Fruit fly (Drosophila melanogaster) whole organism, prepupa: Measurements from ENCODE around the gene mib1.

Source experiments
- Blimp-1 ChIP-seq: fragments of 200-800 bp; sonication (Bioruptor generic); optimal IDR thresholded peaks from 3 replicates; lab custom pipeline; 2017; ENCODE audit warnings: missing biosample characterization, missing genetic modification characterization, mild to moderate bottlenecking, moderate library complexity, missing genetic modification reagents
- CG10669 ChIP-seq: fragments of 200-800 bp; sonication (Bioruptor generic); optimal IDR thresholded peaks from 3 replicates; lab custom pipeline; 2018; ENCODE audit warnings: missing biosample characterization, mild to moderate bottlenecking, missing genetic modification characterization, moderate library complexity
- CG11762 ChIP-seq: fragments of 200-800 bp; sonication (Bioruptor generic); optimal IDR thresholded peaks from 3 replicates; lab custom pipeline; 2016; ENCODE audit warnings: missing biosample characterization, missing genetic modification characterization; ENCODE audit not compliant: insufficient read depth
- CG11902 ChIP-seq: fragments of 200-800 bp; sonication (Bioruptor generic); optimal IDR thresholded peaks from 3 replicates; lab custom pipeline; 2016; ENCODE audit warnings: missing biosample characterization, missing genetic modification characterization
- CG15336 ChIP-seq: fragments of 200-800 bp; sonication (Bioruptor generic); IDR thresholded peaks from 2 replicates; pipeline ENCODE4 v1.3.6; 2022; ENCODE audit warnings: missing biosample characterization, missing genetic modification characterization
- CG16779 ChIP-seq: fragments of 200-800 bp; sonication (Bioruptor generic); optimal IDR thresholded peaks from 3 replicates; lab custom pipeline; 2017; ENCODE audit warnings: missing biosample characterization, mild to moderate bottlenecking, missing genetic modification characterization
- CG3032 ChIP-seq: fragments of 200-800 bp; optimal IDR thresholded peaks from 2 replicates; lab custom pipeline; 2019; ENCODE audit warnings: missing biosample characterization, mild to moderate bottlenecking, missing genetic modification characterization, moderate library complexity
- CG31627 ChIP-seq: fragments of 200-800 bp; sonication (Bioruptor generic); optimal IDR thresholded peaks from 3 replicates; lab custom pipeline; 2016; ENCODE audit warnings: missing biosample characterization, missing genetic modification characterization
- CG32006 ChIP-seq: fragments of 200-800 bp; sonication (Bioruptor generic); optimal IDR thresholded peaks from 3 replicates; lab custom pipeline; 2017; ENCODE audit warnings: missing biosample characterization, mild to moderate bottlenecking, missing genetic modification characterization
- CG3919 ChIP-seq: fragments of 200-800 bp; sonication (Bioruptor generic); optimal IDR thresholded peaks from 3 replicates; lab custom pipeline; 2016; ENCODE audit warnings: missing biosample characterization, missing genetic modification characterization
- CG4318 ChIP-seq: fragments of 200-800 bp; sonication (Bioruptor generic); optimal IDR thresholded peaks from 3 replicates; lab custom pipeline; 2017; ENCODE audit warnings: missing biosample characterization, mild to moderate bottlenecking, missing genetic modification characterization
- CG6276 ChIP-seq: fragments of 200-800 bp; sonication (Bioruptor generic); optimal IDR thresholded peaks from 2 replicates; lab custom pipeline; 2017; ENCODE audit warnings: missing biosample characterization, mild to moderate bottlenecking, missing genetic modification characterization
- CG6792 ChIP-seq: fragments of 200-800 bp; sonication (Bioruptor generic); optimal IDR thresholded peaks from 3 replicates; lab custom pipeline; 2016; ENCODE audit warnings: missing biosample characterization, missing genetic modification characterization
- CG6808 ChIP-seq: fragments of 200-800 bp; sonication (Bioruptor generic); optimal IDR thresholded peaks from 3 replicates; lab custom pipeline; 2017; ENCODE audit warnings: missing biosample characterization, missing genetic modification characterization, mild to moderate bottlenecking, moderate library complexity, missing genetic modification reagents
- CG6854 ChIP-seq: fragments of 200-800 bp; sonication (Bioruptor generic); optimal IDR thresholded peaks from 2 replicates; lab custom pipeline; 2017; ENCODE audit warnings: missing biosample characterization, mild to moderate bottlenecking, missing genetic modification characterization
- CG8119 ChIP-seq: fragments of 200-800 bp; sonication (Bioruptor generic); IDR thresholded peaks from 3 replicates; pipeline ENCODE4 v1.3.6; 2022; ENCODE audit warnings: missing biosample characterization, missing genetic modification characterization
- CG8319 ChIP-seq: fragments of 200-800 bp; sonication (Bioruptor generic); optimal IDR thresholded peaks from 3 replicates; lab custom pipeline; 2016; ENCODE audit warnings: missing biosample characterization, missing genetic modification characterization
- CG8632 ChIP-seq: fragments of 200-800 bp; sonication (Bioruptor generic); optimal IDR thresholded peaks from 3 replicates; lab custom pipeline; 2016; ENCODE audit warnings: missing biosample characterization, missing genetic modification characterization
- CG9139 ChIP-seq: fragments of 200-800 bp; sonication (Bioruptor generic); optimal IDR thresholded peaks from 3 replicates; lab custom pipeline; 2017; ENCODE audit warnings: missing biosample characterization, mild to moderate bottlenecking, missing genetic modification characterization
- Eip75B ChIP-seq: fragments of 200-800 bp; sonication (Bioruptor generic); optimal IDR thresholded peaks from 3 replicates; lab custom pipeline; 2016; ENCODE audit warnings: missing biosample characterization, missing genetic modification characterization
- Eip93F ChIP-seq: fragments of 200-800 bp; sonication (Bioruptor generic); optimal IDR thresholded peaks from 2 replicates; lab custom pipeline; 2016; ENCODE audit warnings: missing biosample characterization, mild to moderate bottlenecking, missing genetic modification characterization
- Ets21C ChIP-seq: fragments of 200-800 bp; sonication (Bioruptor generic); optimal IDR thresholded peaks from 3 replicates; lab custom pipeline; 2016; ENCODE audit warnings: missing biosample characterization, missing genetic modification characterization
- Gug ChIP-seq: fragments of 200-800 bp; sonication (Bioruptor generic); IDR thresholded peaks from 2 replicates; pipeline ENCODE4 v1.3.6; 2022; ENCODE audit warnings: missing biosample characterization, missing genetic modification characterization
- Hr38 ChIP-seq: sonication (Bioruptor generic); optimal IDR thresholded peaks from 2 replicates; lab custom pipeline; 2016; ENCODE audit warnings: missing biosample characterization, missing genetic modification characterization
- Hr39 ChIP-seq: fragments of 200-800 bp; sonication (Bioruptor generic); optimal IDR thresholded peaks from 2 replicates; lab custom pipeline; 2016; ENCODE audit warnings: missing biosample characterization, missing genetic modification characterization
- Hr4 ChIP-seq: fragments of 200-800 bp; sonication (Bioruptor generic); optimal IDR thresholded peaks from 3 replicates; lab custom pipeline; 2016; ENCODE audit warnings: missing biosample characterization, missing genetic modification characterization
- Lpt ChIP-seq: fragments of 200-800 bp; sonication (Bioruptor generic); optimal IDR thresholded peaks from 3 replicates; lab custom pipeline; 2016; ENCODE audit warnings: missing biosample characterization, missing genetic modification characterization
- Met ChIP-seq: fragments of 200-800 bp; sonication (Bioruptor generic); optimal IDR thresholded peaks from 3 replicates; lab custom pipeline; 2016; ENCODE audit warnings: missing biosample characterization, missing genetic modification characterization
- OdsH ChIP-seq: fragments of 200-800 bp; sonication (Bioruptor generic); optimal IDR thresholded peaks from 3 replicates; lab custom pipeline; 2016; ENCODE audit warnings: missing biosample characterization, missing genetic modification characterization
- Sox102F ChIP-seq: fragments of 200-800 bp; sonication (Bioruptor generic); optimal IDR thresholded peaks from 2 replicates; lab custom pipeline; 2016; ENCODE audit warnings: missing biosample characterization, mild to moderate bottlenecking, missing genetic modification characterization
- Sox14 ChIP-seq: fragments of 200-800 bp; sonication (Bioruptor generic); optimal IDR thresholded peaks from 3 replicates; lab custom pipeline; 2016; ENCODE audit warnings: missing biosample characterization, missing genetic modification characterization
- achi ChIP-seq: fragments of 200-800 bp; sonication (Bioruptor generic); optimal IDR thresholded peaks from 3 replicates; lab custom pipeline; 2016; ENCODE audit warnings: missing biosample characterization, missing genetic modification characterization
- dac ChIP-seq: fragments of 200-800 bp; sonication (Bioruptor generic); optimal IDR thresholded peaks from 2 replicates; lab custom pipeline; 2017; ENCODE audit warnings: missing biosample characterization, mild to moderate bottlenecking, missing genetic modification characterization
- dsx ChIP-seq: fragments of 200-800 bp; optimal IDR thresholded peaks from 3 replicates; lab custom pipeline; 2019; ENCODE audit warnings: missing biosample characterization, mild to moderate bottlenecking, missing genetic modification characterization, moderate library complexity; ENCODE audit not compliant: poor library complexity, severe bottlenecking
- esn ChIP-seq: fragments of 200-800 bp; sonication (Bioruptor generic); optimal IDR thresholded peaks from 2 replicates; lab custom pipeline; 2016; ENCODE audit warnings: missing biosample characterization, mild to moderate bottlenecking, missing genetic modification characterization, moderate library complexity
- fd59A ChIP-seq: fragments of 200-800 bp; sonication (Bioruptor generic); optimal IDR thresholded peaks from 2 replicates; lab custom pipeline; 2017; ENCODE audit warnings: missing biosample characterization, mild to moderate bottlenecking, missing genetic modification characterization, missing genetic modification reagents
- net ChIP-seq: fragments of 200-800 bp; sonication (Bioruptor generic); optimal IDR thresholded peaks from 3 replicates; lab custom pipeline; 2016; ENCODE audit warnings: missing biosample characterization, missing genetic modification characterization
- pdm3 ChIP-seq: fragments of 200-800 bp; sonication (Bioruptor generic); optimal IDR thresholded peaks from 3 replicates; lab custom pipeline; 2016; ENCODE audit warnings: missing biosample characterization, missing genetic modification characterization
- salr ChIP-seq, 2 experiments: fragments of 200-800 bp; sonication (Bioruptor generic); optimal IDR thresholded peaks; 3 replicates each; lab custom pipeline; 2016 to 2018; ENCODE audit warnings: missing biosample characterization in 2 of 2, missing genetic modification characterization in 2 of 2, mild to moderate bottlenecking in 1 of 2
- ss ChIP-seq, 2 experiments: fragments of 200-800 bp; sonication (Bioruptor generic); optimal IDR thresholded peaks; 2 replicates in 1 of 2; 3 replicates in 1 of 2; lab custom pipeline; 2017 to 2018; ENCODE audit warnings: mild to moderate bottlenecking in 2 of 2, missing biosample characterization in 2 of 2, missing genetic modification characterization in 2 of 2, moderate library complexity in 1 of 2
- svp ChIP-seq: fragments of 200-800 bp; sonication (Bioruptor generic); peaks from one replicate; lab custom pipeline; 2016; ENCODE audit warnings: missing biosample characterization, missing genetic modification characterization
- topi ChIP-seq: fragments of 200-800 bp; sonication (Bioruptor generic); optimal IDR thresholded peaks from 3 replicates; lab custom pipeline; 2016; ENCODE audit warnings: missing biosample characterization, missing genetic modification characterization
- vri ChIP-seq: fragments of 200-800 bp; sonication (Bioruptor generic); optimal IDR thresholded peaks from 3 replicates; lab custom pipeline; 2016; ENCODE audit warnings: missing biosample characterization, mild to moderate bottlenecking, missing genetic modification characterization

The mib1 gene

dm6 chr3L:15974166-15974565, 37.4 kb downstream of the mib1 start:
- TF ChIP-seq CG6276 (GFP tag; lab: Kevin White, UChicago) (no peak), Blimp-1 (GFP tag; lab: Kevin White, UChicago) (no peak), OdsH (GFP tag; lab: Kevin White, UChicago) (no peak), achi (GFP tag; lab: Kevin White, UChicago) (no peak), dsx (GFP tag; lab: Kevin White, UChicago) (no peak), svp (GFP tag; lab: Kevin White, UChicago) (no peak), Hr39 (GFP tag; lab: Kevin White, UChicago) (no peak), Gug (GFP tag; lab: Robert Waterston, UW) (no peak), Hr38 (no peak), CG10669 (GFP tag; lab: Kevin White, UChicago) (no peak), CG32006 (no peak), dac (GFP tag; lab: Kevin White, UChicago) (no peak), CG8119 (GFP tag; lab: Robert Waterston, UW) (no peak), Sox14 (no peak), CG11762 (GFP tag; lab: Kevin White, UChicago) (no peak), CG9139 (GFP tag; lab: Kevin White, UChicago) (no peak), CG31627 (GFP tag; lab: Kevin White, UChicago) (no peak), esn (GFP tag; lab: Kevin White, UChicago) (no peak), topi (GFP tag; lab: Kevin White, UChicago) (no peak), salr (GFP tag; optimal IDR thresholded peaks at IDR 0.05; lab: Kevin White, UChicago) (no peak)

- TF ChIP-seq pdm3 (no peak), svp (GFP tag; lab: Kevin White, UChicago) (peak; percentile 93), Sox14 (no peak)
Measured at dm6 chr3L:15968686-15969085, 42.9 kb downstream of the mib1 start.

DNA sequence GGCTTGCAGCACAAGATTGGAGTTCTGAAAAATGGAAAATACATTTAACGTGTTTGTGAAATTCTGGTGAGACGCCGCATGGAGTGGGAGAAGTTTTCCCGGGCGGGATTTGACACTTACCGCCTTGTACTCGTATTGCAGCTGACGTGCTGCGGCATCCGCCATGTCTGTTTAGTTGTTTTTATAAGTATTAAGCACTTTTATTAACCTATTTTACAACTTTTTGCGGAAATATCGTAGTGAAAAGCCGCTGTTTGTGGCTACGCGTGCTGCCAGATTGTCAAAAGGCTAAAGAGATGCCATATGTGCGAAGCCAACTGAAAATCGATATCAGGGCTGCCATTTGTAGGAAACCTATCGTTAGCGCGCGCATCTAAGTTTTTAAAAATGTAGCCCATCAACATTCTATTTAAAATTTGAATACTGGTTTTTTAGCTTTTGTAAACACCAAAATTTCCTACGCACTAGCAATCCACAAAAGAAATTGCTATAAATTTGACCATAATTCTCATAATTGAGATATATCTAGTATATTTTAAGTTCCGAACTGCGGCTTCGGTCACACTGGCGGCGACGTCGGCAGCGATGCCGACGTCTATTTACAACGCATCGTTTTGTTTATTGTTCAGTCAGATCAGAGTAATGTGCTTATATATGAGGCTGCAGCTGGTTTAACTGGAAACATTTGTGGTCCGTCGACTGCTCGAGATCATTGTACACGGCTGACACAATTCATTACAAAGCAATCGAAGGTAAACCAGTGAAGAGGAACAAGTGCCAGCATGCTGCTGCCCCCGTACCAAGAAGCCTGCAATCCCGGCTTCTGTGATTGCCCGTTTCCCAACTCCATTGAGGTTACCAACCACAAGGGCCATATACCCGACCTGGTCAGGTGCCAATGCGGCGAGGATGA, 43.8 kb downstream of the mib1 start, which contains the start of the genes Brr2 and CG10516:
TSS of gene Brr2 (minus strand) at position 285 of the 913 bp plus-strand sequence.
TSS of gene CG10516 (plus strand) at position 617 of the 913 bp plus-strand sequence.
- TF ChIP-seq Sox14, result peak; percentile 54
- no peak for TF ChIP-seq svp (GFP tag; lab: Kevin White, UChicago)
- no peak for TF ChIP-seq CG11762 (GFP tag; lab: Kevin White, UChicago)
- TF ChIP-seq Eip93F (GFP tag; lab: Kevin White, UChicago), result no peak
- no peak for TF ChIP-seq Gug (GFP tag; lab: Robert Waterston, UW)
- no peak for TF ChIP-seq salr (GFP tag; optimal IDR thresholded peaks at IDR 0.05; lab: Kevin White, UChicago)
- peak in 1 of 2 experiments; percentile 37 for TF ChIP-seq ss (GFP tag; optimal IDR thresholded peaks at IDR 0.05; lab: Kevin White, UChicago)
- no peak for TF ChIP-seq CG6276 (GFP tag; lab: Kevin White, UChicago)
- peak; percentile 29 for TF ChIP-seq CG3032 (tag; lab: Kevin White, UChicago)
- no peak for TF ChIP-seq OdsH (GFP tag; lab: Kevin White, UChicago)
- TF ChIP-seq Hr4, result no peak
- TF ChIP-seq CG8119 (GFP tag; lab: Robert Waterston, UW), result no peak
- TF ChIP-seq topi (GFP tag; lab: Kevin White, UChicago), result no peak
- TF ChIP-seq Eip75B (GFP tag; lab: Kevin White, UChicago), result no peak
- TF ChIP-seq CG8632 (GFP tag; lab: Kevin White, UChicago), result no peak
- no peak for TF ChIP-seq Lpt
- TF ChIP-seq Hr39 (GFP tag; lab: Kevin White, UChicago), result no peak
- TF ChIP-seq CG6792 (GFP tag; lab: Kevin White, UChicago), result no peak
- TF ChIP-seq vri (GFP tag; lab: Kevin White, UChicago), result no peak
- no peak for TF ChIP-seq Met (GFP tag; lab: Kevin White, UChicago)
- TF ChIP-seq CG6808, result no peak
- TF ChIP-seq CG4318 (GFP tag; lab: Kevin White, UChicago), result no peak
- no peak for TF ChIP-seq net (GFP tag; lab: Kevin White, UChicago)
- peak; percentile 28 for TF ChIP-seq CG8319 (GFP tag; lab: Kevin White, UChicago)
- no peak for TF ChIP-seq CG3919
- TF ChIP-seq CG9139 (GFP tag; lab: Kevin White, UChicago), result no peak
- TF ChIP-seq CG15336 (GFP tag; lab: Robert Waterston, UW), result no peak
- TF ChIP-seq fd59A (GFP tag; lab: Kevin White, UChicago), result no peak
- no peak for TF ChIP-seq Sox102F (GFP tag; lab: Kevin White, UChicago)
- TF ChIP-seq Blimp-1 (GFP tag; lab: Kevin White, UChicago), result no peak
- no peak for TF ChIP-seq CG6854 (GFP tag; lab: Kevin White, UChicago)
- no peak for TF ChIP-seq Hr38
- TF ChIP-seq CG16779 (tag; lab: Kevin White, UChicago), result no peak
- no peak for TF ChIP-seq achi (GFP tag; lab: Kevin White, UChicago)
- no peak for TF ChIP-seq Ets21C (GFP tag; lab: Kevin White, UChicago)
- TF ChIP-seq CG11902, result no peak
- TF ChIP-seq dsx (GFP tag; lab: Kevin White, UChicago), result no peak
- TF ChIP-seq CG32006, result no peak
